Fruit fly (Drosophila melanogaster): ENCODE results near the gene CanA-14F.

DNA sequence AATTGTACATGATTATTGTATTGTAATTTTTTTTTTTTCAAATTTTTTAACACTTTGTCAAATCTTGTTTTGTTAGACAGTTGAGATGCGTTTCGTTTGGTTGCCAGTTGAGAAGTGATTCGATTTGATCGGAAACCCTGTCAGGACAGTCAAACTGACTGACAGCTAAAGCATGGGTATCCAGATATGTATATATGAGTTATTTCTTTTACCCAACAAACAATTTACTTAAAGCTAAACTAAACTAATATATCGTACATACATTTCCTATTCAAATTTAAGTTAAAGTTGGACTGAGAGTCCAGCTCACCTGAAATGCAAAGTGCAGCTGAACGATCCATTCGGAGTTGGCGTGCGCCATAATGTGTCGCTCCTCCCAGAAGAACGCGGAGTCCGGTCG, 45.2 kb upstream of the CanA-14F start, which contains the start of gene CG9777:
- TF ChIP-seq CG12768 (GFP tag; optimal IDR thresholded peaks at IDR 0.05) = no peak
- no peak for TF ChIP-seq kay (GFP tag; ENCODE audit: borderline replicate concordance)
- no peak for TF ChIP-seq Clk (GFP tag; optimal IDR thresholded peaks at IDR 0.05)
- no peak for TF ChIP-seq cic (GFP tag; optimal IDR thresholded peaks at IDR 0.05)
- TF ChIP-seq CG7045 (GFP tag; optimal IDR thresholded peaks at IDR 0.05) = no peak
- TF ChIP-seq pad (GFP tag; optimal IDR thresholded peaks at IDR 0.05) = no peak
- no peak for TF ChIP-seq CG14711 (tag; optimal IDR thresholded peaks at IDR 0.05)
- no peak for TF ChIP-seq toe (GFP tag; optimal IDR thresholded peaks at IDR 0.05)
- no peak for TF ChIP-seq CG33017 (tag; optimal IDR thresholded peaks at IDR 0.05)
- TF ChIP-seq CG7101 (tag; optimal IDR thresholded peaks at IDR 0.05) = no peak
